Fruit fly (Drosophila melanogaster) whole organism: ENCODE measurements around the gene Ugt36F1.

Source experiments
- CG8478 ChIP-seq: fragments of >200 bp; optimal IDR thresholded peaks from 2 replicates; lab custom pipeline; 2018; ENCODE audit warnings: inconsistent platforms
- EcR ChIP-seq, 2 experiments: fragments of >200 bp; optimal IDR thresholded peaks; 2 replicates each; lab custom pipeline; 2017; ENCODE audit warnings: missing biosample characterization in 2 of 2, missing genetic modification characterization in 2 of 2, missing genetic modification reagents in 2 of 2
- psq ChIP-seq: fragments of >200 bp; optimal IDR thresholded peaks from 2 replicates; lab custom pipeline; 2017
- usp ChIP-seq: fragments of >200 bp; optimal IDR thresholded peaks from 2 replicates; lab custom pipeline; 2017; ENCODE audit warnings: missing biosample characterization, missing genetic modification characterization, mixed read lengths

- no peak for TF ChIP-seq EcR (GFP tag; optimal IDR thresholded peaks at IDR 0.05; lab: Kevin White, UChicago)
- TF ChIP-seq psq (lab: Kevin White, UChicago): no peak
- no peak for TF ChIP-seq usp (GFP tag; lab: Kevin White, UChicago)
- TF ChIP-seq CG8478 (lab: Kevin White, UChicago): no peak
Observed at dm6 chr2L:18812348-18812747, 6.8 kb upstream of the Ugt36F1 start, which contains the start of the genes CG17325 and CG42305.
